ENCODE assay signal across 2 worm cellular contexts in genomic region chrV:8594105-8594964, ce11.
A peak's percentile ranks its signal among the peaks of the same experiment; 100 is the strongest.
TF ChIP-seq lines count a peak whose summit lies in the region.

tag-196 (plus strand) TSS chrV:8594914.

TF ChIP-seq in whole organism, L1 larva, 84 proteins besides CTCF, POLR2A, EP300 and RAD21 (continued from another document):
- TF ChIP-seq lin-15B (tag; optimal IDR thresholded peaks at IDR 0.05; lab: Kevin White, UChicago) = no peak
- TF ChIP-seq ztf-4 (tag; optimal IDR thresholded peaks at IDR 0.05; lab: Kevin White, UChicago) = no peak
- no peak for TF ChIP-seq isw-1 (GFP tag; IDR thresholded peaks at IDR 0.05; lab: Robert Waterston, UW)
- TF ChIP-seq fkh-4 (tag; optimal IDR thresholded peaks at IDR 0.05; lab: Kevin White, UChicago; ENCODE audit: borderline replicate concordance) = no peak
- TF ChIP-seq lsy-2 (tag; optimal IDR thresholded peaks at IDR 0.05; lab: Kevin White, UChicago) = peak; percentile 38 to 41
- no peak for TF ChIP-seq ets-5 (GFP tag; IDR thresholded peaks at IDR 0.05; lab: Robert Waterston, UW)
- TF ChIP-seq pag-3 (tag; optimal IDR thresholded peaks at IDR 0.05; lab: Kevin White, UChicago; ENCODE audit: borderline replicate concordance, insufficient read depth) = peak; percentile 44
- peak; percentile 68 for TF ChIP-seq nhr-71 (tag; optimal IDR thresholded peaks at IDR 0.05; lab: Kevin White, UChicago)
- TF ChIP-seq snu-23 (GFP tag; optimal IDR thresholded peaks at IDR 0.05; lab: Kevin White, UChicago) = peak; percentile 8
- TF ChIP-seq xbp-1 (tag; optimal IDR thresholded peaks at IDR 0.05; lab: Kevin White, UChicago) = no peak
- no peak for TF ChIP-seq mep-1 (tag; optimal IDR thresholded peaks at IDR 0.05; lab: Kevin White, UChicago)
- TF ChIP-seq lin-13 (GFP tag; optimal IDR thresholded peaks at IDR 0.05; lab: Kevin White, UChicago) = no peak
- TF ChIP-seq lin-14 (GFP tag; optimal IDR thresholded peaks at IDR 0.05; lab: Kevin White, UChicago) = peak; percentile 76
- TF ChIP-seq efl-1 (optimal IDR thresholded peaks at IDR 0.05; lab: Kevin White, UChicago) = no peak
- peak; percentile 6 to 82 for TF ChIP-seq efl-1 (GFP tag; optimal IDR thresholded peaks at IDR 0.05 in 1 of 2; lab: Kevin White, UChicago)
- no peak for TF ChIP-seq fkh-8 (tag; optimal IDR thresholded peaks at IDR 0.05; lab: Kevin White, UChicago)
- TF ChIP-seq nhr-19 (GFP tag; conservative IDR thresholded peaks at IDR 0.05; lab: Robert Waterston, UW) = peak; percentile 36; the same call in 1 of the 2 replicates
- no peak for TF ChIP-seq nhr-47 (tag; optimal IDR thresholded peaks at IDR 0.05; lab: Kevin White, UChicago)

TF ChIP-seq in whole organism, L4 larva, 104 proteins besides CTCF, POLR2A, EP300 and RAD21 (continued from another document):
- no peak for TF ChIP-seq Y48G9A.11 (GFP tag; IDR thresholded peaks at IDR 0.05; lab: Robert Waterston, UW)
- no peak for TF ChIP-seq Y5F2A.4 (GFP tag; optimal IDR thresholded peaks at IDR 0.05; lab: Kevin White, UChicago)
- TF ChIP-seq hif-1 (tag; optimal IDR thresholded peaks at IDR 0.05; lab: Kevin White, UChicago) = no peak
- TF ChIP-seq lsy-2 (tag; optimal IDR thresholded peaks at IDR 0.05; lab: Kevin White, UChicago) = peak in 1 of 2 experiments; percentile 14
- peak; percentile 68 for TF ChIP-seq nhr-11 (tag; optimal IDR thresholded peaks at IDR 0.05; lab: Kevin White, UChicago)
- TF ChIP-seq lin-29 (GFP tag; IDR thresholded peaks at IDR 0.05; lab: Robert Waterston, UW) = no peak
- TF ChIP-seq nhr-77 (tag; optimal IDR thresholded peaks at IDR 0.05; lab: Kevin White, UChicago) = no peak
- no peak for TF ChIP-seq lim-7 (GFP tag; IDR thresholded peaks at IDR 0.05; lab: Robert Waterston, UW)
- TF ChIP-seq mes-2 (tag; optimal IDR thresholded peaks at IDR 0.05; lab: Kevin White, UChicago; ENCODE audit: poor library complexity, severe bottlenecking) = no peak
- no peak for TF ChIP-seq sdz-12 (GFP tag; optimal IDR thresholded peaks at IDR 0.05; lab: Kevin White, UChicago)
- no peak for TF ChIP-seq dpl-1 (GFP tag; optimal IDR thresholded peaks at IDR 0.05; lab: Kevin White, UChicago)
- no peak for TF ChIP-seq Y105C5A.15 (GFP tag; IDR thresholded peaks at IDR 0.05; lab: Robert Waterston, UW)
- peak; percentile 92 for TF ChIP-seq hlh-30 (tag; optimal IDR thresholded peaks at IDR 0.05; lab: Kevin White, UChicago; ENCODE audit: insufficient read depth)
- no peak for TF ChIP-seq zfp-3 (GFP tag; conservative IDR thresholded peaks at IDR 0.05; lab: Robert Waterston, UW)
- no peak for TF ChIP-seq daf-19 (GFP tag; conservative IDR thresholded peaks at IDR 0.05; lab: Robert Waterston, UW)
- 0 out of 2 replicates have a peak, but pooled peaks have one; percentile 17 for TF ChIP-seq hmg-1.1 (GFP tag; IDR thresholded peaks at IDR 0.05; lab: Robert Waterston, UW)
